Worm (Caenorhabditis elegans) whole organism, early embryonic: ENCODE measurements around the gene tag-322.

Source experiments
- F13C5.2 ChIP-seq: sonication (generic microtip); optimal IDR thresholded peaks from 2 replicates; lab custom pipeline; 2017; ENCODE audit warnings: mild to moderate bottlenecking, missing genetic modification characterization, inconsistent platforms, missing compliant biosample characterization
- ama-1 ChIP-seq: fragments of 150-350 bp; optimal IDR thresholded peaks from 2 replicates; lab custom pipeline; 2014
- ceh-13 ChIP-seq: fragments of 200-800 bp; sonication (Bioruptor generic); optimal IDR thresholded peaks from 2 replicates; lab custom pipeline; 2018; ENCODE audit warnings: mild to moderate bottlenecking, missing genetic modification characterization, missing compliant biosample characterization
- ceh-36 ChIP-seq: sonication (generic microtip); optimal IDR thresholded peaks from 2 replicates; lab custom pipeline; 2016; ENCODE audit warnings: missing genetic modification characterization, inconsistent platforms, missing compliant biosample characterization
- sea-1 ChIP-seq: fragments of 200-800 bp; sonication (Bioruptor generic); conservative IDR thresholded peaks from 2 replicates; pipeline ENCODE4 v1.3.6; 2022; ENCODE audit warnings: missing genetic modification characterization, missing compliant biosample characterization

DNA sequence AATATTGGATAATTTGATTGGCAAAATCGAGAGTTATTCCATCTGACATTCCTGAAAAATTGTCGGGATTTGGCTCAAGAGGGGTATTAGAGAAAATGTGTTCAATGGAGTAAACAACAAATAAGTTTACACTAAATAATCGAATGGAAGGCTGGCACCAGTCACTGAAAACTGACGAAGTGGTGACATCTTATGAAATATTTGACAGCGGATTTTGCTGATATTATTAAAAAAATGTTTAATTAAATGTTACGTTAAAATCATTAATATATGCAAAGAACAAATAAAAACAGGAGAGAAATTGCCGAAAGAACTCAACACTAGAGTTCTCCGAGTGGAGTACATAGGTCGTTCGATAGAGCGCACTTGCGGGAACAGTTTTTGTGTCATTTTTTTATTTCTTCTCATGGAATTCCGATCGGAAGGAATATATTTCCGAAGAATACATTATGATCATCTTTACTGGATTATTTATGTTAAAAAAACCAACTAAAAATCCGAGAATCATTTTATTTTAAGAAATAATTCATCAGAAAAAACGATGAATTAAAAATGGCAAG, at the start of gene tag-322:
- no peak for TF ChIP-seq sea-1 (GFP tag; lab: Robert Waterston, UW)
- no peak for TF ChIP-seq ceh-36 (tag; lab: Kevin White, UChicago)
- TF ChIP-seq F13C5.2 (tag; lab: Kevin White, UChicago), result no peak
- no peak for TF ChIP-seq ceh-13
- TF ChIP-seq ama-1, result no peak
